Fruit fly (Drosophila melanogaster): ENCODE measurements around the gene CG18231.
A peak's percentile ranks its signal among the peaks of the same experiment; 100 is the strongest.

- TF ChIP-seq Pif1B (GFP tag; optimal IDR thresholded peaks at IDR 0.05) (peak; percentile 82), rn (GFP tag; IDR thresholded peaks at IDR 0.05) (peak; percentile 99), CG15710 (tag; optimal IDR thresholded peaks at IDR 0.05) (peak; percentile 81), CG10348 (GFP tag; IDR thresholded peaks at IDR 0.05) (peak; percentile 94), CG4496 (GFP tag; IDR thresholded peaks at IDR 0.05) (peak; percentile 99), CG12605 (GFP tag; IDR thresholded peaks at IDR 0.05) (peak; percentile 98), CG34367 (tag; optimal IDR thresholded peaks at IDR 0.05) (peak; percentile 87), Snoo (tag; optimal IDR thresholded peaks at IDR 0.05) (peak; percentile 87)
These were observed 33.6 kb downstream of the CG18231 start for dm6 chr3L:18640584-18641527.
